Worm (Caenorhabditis elegans) whole organism, midembryonic: Measurements from ENCODE around the gene gst-15.

Experiments used
- T22C8.4 ChIP-seq: fragments of 200-800 bp; sonication (Bioruptor generic); IDR thresholded peaks from 2 replicates; pipeline ENCODE4 v1.3.6; 2022; ENCODE audit warnings: missing genetic modification characterization, missing compliant biosample characterization
- cog-1 ChIP-seq: sonication (generic microtip); optimal IDR thresholded peaks from 2 replicates; lab custom pipeline; 2016; ENCODE audit warnings: missing genetic modification characterization, missing compliant biosample characterization
- flt-1 ChIP-seq: fragments of 200-800 bp; sonication (Bioruptor generic); IDR thresholded peaks from 2 replicates; pipeline ENCODE4 v1.3.6; 2022; ENCODE audit warnings: missing genetic modification characterization, missing compliant biosample characterization
- klf-2 ChIP-seq: fragments of 200-800 bp; sonication (Bioruptor generic); conservative IDR thresholded peaks from 2 replicates; pipeline ENCODE4 v1.3.6; 2022; ENCODE audit warnings: missing genetic modification reagents, missing genetic modification characterization, missing compliant biosample characterization
- med-1 ChIP-seq: sonication (generic microtip); optimal IDR thresholded peaks from 2 replicates; lab custom pipeline; 2017; ENCODE audit warnings: missing genetic modification characterization, mild to moderate bottlenecking, missing compliant biosample characterization, antibody characterized with exemption, missing genetic modification reagents; ENCODE audit not compliant: insufficient read depth
- ref-1 ChIP-seq: fragments of 200-800 bp; sonication (Bioruptor generic); conservative IDR thresholded peaks from 2 replicates; pipeline ENCODE4 v1.3.6; 2022; ENCODE audit warnings: missing genetic modification reagents, missing genetic modification characterization, missing compliant biosample characterization
- tab-1 ChIP-seq: fragments of 200-800 bp; sonication (Bioruptor generic); IDR thresholded peaks from 2 replicates; pipeline ENCODE4 v1.3.6; 2022; ENCODE audit warnings: missing genetic modification characterization, missing compliant biosample characterization
- ztf-23 ChIP-seq: fragments of 200-800 bp; sonication (Bioruptor generic); IDR thresholded peaks from 2 replicates; pipeline ENCODE4 v1.3.6; 2022; ENCODE audit warnings: missing genetic modification reagents, missing genetic modification characterization, missing compliant biosample characterization
- ztf-29 ChIP-seq: fragments of 200-800 bp; sonication (Bioruptor generic); IDR thresholded peaks from 2 replicates; pipeline ENCODE4 v1.3.6; 2022; ENCODE audit warnings: missing genetic modification reagents, missing genetic modification characterization, missing compliant biosample characterization

Gene gst-15

ce11 chrII:13637464-13637863 lies 24.5 kb upstream of the gst-15 start:
- no peak for TF ChIP-seq cog-1 (tag; lab: Kevin White, UChicago)
- TF ChIP-seq flt-1 (GFP tag; lab: Robert Waterston, UW): no peak
- TF ChIP-seq tab-1 (GFP tag; lab: Robert Waterston, UW): no peak
- TF ChIP-seq T22C8.4 (GFP tag; lab: Robert Waterston, UW): no peak
- no peak for TF ChIP-seq ref-1 (GFP tag; lab: Robert Waterston, UW)
- TF ChIP-seq med-1 (GFP tag; lab: Kevin White, UChicago): no peak
- no peak for TF ChIP-seq ztf-23 (GFP tag; lab: Robert Waterston, UW)
- TF ChIP-seq ztf-29 (GFP tag; lab: Robert Waterston, UW): no peak
- TF ChIP-seq klf-2 (GFP tag; lab: Robert Waterston, UW): no peak

- TF ChIP-seq cog-1 (tag; lab: Kevin White, UChicago) (no peak), ref-1 (GFP tag; lab: Robert Waterston, UW) (no peak), tab-1 (GFP tag; lab: Robert Waterston, UW) (no peak), ztf-29 (GFP tag; lab: Robert Waterston, UW) (no peak), med-1 (GFP tag; lab: Kevin White, UChicago) (no peak), klf-2 (GFP tag; lab: Robert Waterston, UW) (no peak), ztf-23 (GFP tag; lab: Robert Waterston, UW) (no peak), flt-1 (GFP tag; lab: Robert Waterston, UW) (no peak), T22C8.4 (GFP tag; lab: Robert Waterston, UW) (no peak)
Observed at ce11 chrII:13636596-13636995, 23.6 kb upstream of the gst-15 start.

- TF ChIP-seq tab-1 (GFP tag; lab: Robert Waterston, UW) (no peak), med-1 (GFP tag; lab: Kevin White, UChicago) (no peak), T22C8.4 (GFP tag; lab: Robert Waterston, UW) (no peak), cog-1 (tag; lab: Kevin White, UChicago) (no peak), klf-2 (GFP tag; lab: Robert Waterston, UW) (no peak), ztf-23 (GFP tag; lab: Robert Waterston, UW) (no peak), ref-1 (GFP tag; lab: Robert Waterston, UW) (no peak), flt-1 (GFP tag; lab: Robert Waterston, UW) (no peak), ztf-29 (GFP tag; lab: Robert Waterston, UW) (no peak)
Observed at ce11 chrII:13632238-13632637, 19.2 kb upstream of the gst-15 start, which contains the start of gene tag-10. TSS of gene tag-10 (plus strand) at chrII:13632584.

- TF ChIP-seq med-1 (GFP tag; lab: Kevin White, UChicago): no peak
- no peak for TF ChIP-seq ztf-29 (GFP tag; lab: Robert Waterston, UW)
- no peak for TF ChIP-seq klf-2 (GFP tag; lab: Robert Waterston, UW)
- TF ChIP-seq cog-1 (tag; lab: Kevin White, UChicago): no peak
- TF ChIP-seq T22C8.4 (GFP tag; lab: Robert Waterston, UW): no peak
- TF ChIP-seq tab-1 (GFP tag; lab: Robert Waterston, UW): no peak
- no peak for TF ChIP-seq ref-1 (GFP tag; lab: Robert Waterston, UW)
- TF ChIP-seq flt-1 (GFP tag; lab: Robert Waterston, UW): no peak
- TF ChIP-seq ztf-23 (GFP tag; lab: Robert Waterston, UW): no peak
Observed at ce11 chrII:13630690-13631089, 17.7 kb upstream of the gst-15 start, which contains the start of the genes gst-17 and gst-18. TSS of gene gst-17 (minus strand) at chrII:13630790. TSS of gene gst-18 (minus strand) at chrII:13630887.

ce11 chrII:13627001-13627400 lies 14.0 kb upstream of the gst-15 start, which contains the start of gene gst-19:
TSS of gene gst-19 (minus strand) at chrII:13627145.
- TF ChIP-seq ztf-29 (GFP tag; lab: Robert Waterston, UW) (no peak), klf-2 (GFP tag; lab: Robert Waterston, UW) (no peak), med-1 (GFP tag; lab: Kevin White, UChicago) (no peak), cog-1 (tag; lab: Kevin White, UChicago) (no peak)

- TF ChIP-seq ztf-23 (GFP tag; lab: Robert Waterston, UW) (no peak), T22C8.4 (GFP tag; lab: Robert Waterston, UW) (no peak), ref-1 (GFP tag; lab: Robert Waterston, UW) (no peak), ztf-29 (GFP tag; lab: Robert Waterston, UW) (no peak), cog-1 (tag; lab: Kevin White, UChicago) (no peak), klf-2 (GFP tag; lab: Robert Waterston, UW) (no peak), tab-1 (GFP tag; lab: Robert Waterston, UW) (no peak), flt-1 (GFP tag; lab: Robert Waterston, UW) (no peak), med-1 (GFP tag; lab: Kevin White, UChicago) (no peak)
Observed at ce11 chrII:13624330-13624729, 11.3 kb upstream of the gst-15 start, which contains the start of gene gst-16. TSS of gene gst-16 (minus strand) at chrII:13624440.

ce11 chrII:13617808-13618207 lies 4.8 kb upstream of the gst-15 start, which contains the start of gene gst-12:
TSS of gene gst-12 (minus strand) at chrII:13618061.
- TF ChIP-seq flt-1 (GFP tag; lab: Robert Waterston, UW) (no peak), ztf-23 (GFP tag; lab: Robert Waterston, UW) (no peak), ref-1 (GFP tag; lab: Robert Waterston, UW) (no peak), cog-1 (tag; lab: Kevin White, UChicago) (no peak), klf-2 (GFP tag; lab: Robert Waterston, UW) (no peak), med-1 (GFP tag; lab: Kevin White, UChicago) (no peak), ztf-29 (GFP tag; lab: Robert Waterston, UW) (no peak), T22C8.4 (GFP tag; lab: Robert Waterston, UW) (no peak), tab-1 (GFP tag; lab: Robert Waterston, UW) (no peak)

- TF ChIP-seq ztf-29 (GFP tag; lab: Robert Waterston, UW) (no peak), tab-1 (GFP tag; lab: Robert Waterston, UW) (no peak), klf-2 (GFP tag; lab: Robert Waterston, UW) (no peak), ref-1 (GFP tag; lab: Robert Waterston, UW) (no peak), med-1 (GFP tag; lab: Kevin White, UChicago) (no peak), flt-1 (GFP tag; lab: Robert Waterston, UW) (no peak), T22C8.4 (GFP tag; lab: Robert Waterston, UW) (no peak)
Observed at ce11 chrII:13616000-13616399, 3.0 kb upstream of the gst-15 start, which contains the start of gene gst-14. TSS of gene gst-14 (minus strand) at chrII:13616100.
